Worm (Caenorhabditis elegans) whole organism, L1 larva: ENCODE data around the gene srh-243.

Experiments used
- jun-1 ChIP-seq: fragments of 150-350 bp; optimal IDR thresholded peaks from 2 replicates; lab custom pipeline; 2014; ENCODE audit warnings: missing biosample characterization, missing genetic modification reagents, missing genetic modification characterization
- nhr-85 ChIP-seq: sonication (generic microtip); peaks from one replicate; lab custom pipeline; 2016; ENCODE audit warnings: missing genetic modification characterization, inconsistent platforms, missing compliant biosample characterization
- snpc-4 ChIP-seq: fragments of 150-350 bp; optimal IDR thresholded peaks from 2 replicates; lab custom pipeline; 2014; ENCODE audit warnings: missing biosample characterization, missing genetic modification characterization
- tbx-2 ChIP-seq: sonication (generic microtip); optimal IDR thresholded peaks from 2 replicates; lab custom pipeline; 2016; ENCODE audit warnings: missing genetic modification characterization, missing compliant biosample characterization
- tlp-1 ChIP-seq: fragments of 150-350 bp; optimal IDR thresholded peaks from 2 replicates; lab custom pipeline; 2014; ENCODE audit warnings: missing biosample characterization, missing genetic modification characterization
- vab-15 ChIP-seq: sonication (generic microtip); optimal IDR thresholded peaks from 2 replicates; lab custom pipeline; 2017; ENCODE audit warnings: missing genotype, mild to moderate bottlenecking, missing genetic modification characterization, missing compliant biosample characterization

DNA sequence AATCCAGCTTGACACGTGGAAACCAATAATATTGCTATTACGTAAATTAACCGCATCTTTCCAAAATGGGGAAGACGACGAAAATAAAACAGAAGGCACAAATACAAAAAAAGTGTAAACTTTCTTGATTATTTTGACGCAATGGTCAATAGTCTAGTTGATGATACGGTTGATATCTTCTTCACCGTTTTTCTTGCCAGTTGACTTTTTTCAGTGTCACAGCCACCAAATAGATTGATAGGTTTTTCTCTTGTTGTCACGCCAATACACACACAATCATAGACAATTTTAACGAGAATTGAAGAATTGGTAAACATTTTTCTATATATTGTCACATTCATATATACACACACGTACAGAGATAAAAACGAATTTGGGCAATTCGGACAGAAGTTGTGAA is 39.3 kb downstream of the srh-243 start, which contains the start of gene zmp-3:
- TF ChIP-seq jun-1 (tag; lab: Kevin White, UChicago) (no peak), vab-15 (tag; lab: Kevin White, UChicago) (no peak), nhr-85 (tag; lab: Kevin White, UChicago) (peak; percentile 60), snpc-4 (tag; lab: Kevin White, UChicago) (no peak), tlp-1 (no peak), tbx-2 (tag; lab: Kevin White, UChicago) (no peak)
